Fruit fly (Drosophila melanogaster): Measurements from ENCODE around the gene Act88F.

DNA sequence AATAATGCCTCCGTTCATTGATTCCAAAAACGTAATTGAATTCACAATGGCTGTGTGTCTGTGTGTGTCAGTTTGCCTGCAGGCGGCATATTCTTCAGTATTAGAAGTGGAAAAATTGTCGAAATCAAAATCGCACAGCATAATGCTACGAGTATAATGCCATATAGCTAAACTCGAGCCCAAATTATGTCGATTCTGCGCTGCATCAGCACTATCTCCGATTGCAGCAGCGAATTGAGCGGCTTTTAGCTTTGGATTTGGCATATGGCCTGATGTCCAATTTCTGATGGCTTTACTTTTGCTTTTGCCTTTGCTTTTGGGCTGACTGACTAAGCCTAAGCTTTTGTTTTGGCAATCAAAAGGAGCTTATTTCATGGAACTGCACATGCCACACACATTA lies 40.3 kb downstream of the Act88F start:
- no peak for TF ChIP-seq CG33017 (tag; optimal IDR thresholded peaks at IDR 0.05)
- TF ChIP-seq CG5204 (GFP tag; optimal IDR thresholded peaks at IDR 0.05) = no peak
